Worm (Caenorhabditis elegans) whole organism, L4 larva: Measurements from ENCODE around the gene K08D8.7.

Experiments used
- F37D6.2 ChIP-seq: sonication (generic microtip); optimal IDR thresholded peaks from 2 replicates; lab custom pipeline; 2016; ENCODE audit warnings: mild to moderate bottlenecking, missing genetic modification characterization, missing compliant biosample characterization
- F44E2.7 ChIP-seq: fragments of 200-800 bp; sonication (Bioruptor generic); IDR thresholded peaks from 2 replicates; pipeline ENCODE4 v2.1.2; 2022; ENCODE audit warnings: missing genetic modification characterization, missing compliant biosample characterization
- Y5F2A.4 ChIP-seq: fragments of 200-800 bp; sonication (Bioruptor generic); optimal IDR thresholded peaks from 2 replicates; lab custom pipeline; 2018; ENCODE audit warnings: mild to moderate bottlenecking, missing genetic modification characterization, missing compliant biosample characterization
- Y75B8A.6 ChIP-seq: fragments of 200-800 bp; sonication (Bioruptor generic); IDR thresholded peaks from 2 replicates; pipeline ENCODE4 v1.3.6; 2022; ENCODE audit warnings: missing genetic modification reagents, missing genetic modification characterization, missing compliant biosample characterization
- aha-1 ChIP-seq: fragments of 150-350 bp; peaks from one replicate; lab custom pipeline; 2014; ENCODE audit warnings: missing biosample characterization, missing genetic modification characterization
- aly-2 ChIP-seq: sonication (generic microtip); optimal IDR thresholded peaks from 2 replicates; lab custom pipeline; 2018; ENCODE audit warnings: missing biosample characterization, missing genetic modification characterization
- attf-4 ChIP-seq: sonication (generic microtip); optimal IDR thresholded peaks from 3 replicates; lab custom pipeline; 2017; ENCODE audit warnings: missing biosample characterization, missing genetic modification characterization
- ceh-28 ChIP-seq: fragments of 150-350 bp; optimal IDR thresholded peaks from 2 replicates; lab custom pipeline; 2014; ENCODE audit warnings: missing biosample characterization, missing genetic modification reagents, missing genetic modification characterization
- ces-1 ChIP-seq: fragments of 150-350 bp; sonication (generic microtip); optimal IDR thresholded peaks from 4 replicates; lab custom pipeline; 2014; ENCODE audit warnings: missing biosample characterization, missing genetic modification reagents, missing genetic modification characterization
- cey-2 ChIP-seq: sonication (generic microtip); optimal IDR thresholded peaks from 3 replicates; lab custom pipeline; 2017; ENCODE audit warnings: missing genetic modification characterization, mild to moderate bottlenecking, missing compliant biosample characterization, antibody characterized with exemption, borderline replicate concordance; ENCODE audit not compliant: insufficient read depth
- daf-16 ChIP-seq, 3 experiments: sonication (generic microtip); optimal IDR thresholded peaks; 2 replicates each; lab custom pipeline; 2016 to 2017; ENCODE audit warnings: missing genetic modification characterization in 3 of 3, missing genetic modification reagents in 3 of 3, mild to moderate bottlenecking in 2 of 3, missing compliant biosample characterization in 2 of 3, missing biosample characterization in 1 of 3, moderate library complexity in 1 of 3
- daf-19 ChIP-seq: fragments of 200-800 bp; sonication (Bioruptor generic); conservative IDR thresholded peaks from 2 replicates; pipeline ENCODE4 v1.3.6; 2022; ENCODE audit warnings: missing genetic modification characterization, missing compliant biosample characterization
- dmd-6 ChIP-seq: fragments of 200-800 bp; sonication (Bioruptor generic); IDR thresholded peaks from 2 replicates; pipeline ENCODE4 v1.3.6; 2022; ENCODE audit warnings: missing genetic modification reagents, missing genetic modification characterization, missing compliant biosample characterization
- dve-1 ChIP-seq: sonication (generic microtip); optimal IDR thresholded peaks from 2 replicates; lab custom pipeline; 2017; ENCODE audit warnings: antibody characterized with exemption, mild to moderate bottlenecking, missing genetic modification characterization, missing compliant biosample characterization; ENCODE audit not compliant: insufficient read depth
- hif-1 ChIP-seq, 2 experiments: sonication (generic microtip); optimal IDR thresholded peaks; 2 replicates each; lab custom pipeline; 2016 to 2017; ENCODE audit warnings: missing compliant biosample characterization in 2 of 2, missing genetic modification characterization in 2 of 2, missing genetic modification reagents in 2 of 2, missing genotype in 2 of 2, mild to moderate bottlenecking in 1 of 2
- hlh-30 ChIP-seq: sonication (generic microtip); optimal IDR thresholded peaks from 2 replicates; lab custom pipeline; 2017; ENCODE audit warnings: antibody characterized with exemption, mild to moderate bottlenecking, missing genetic modification characterization, missing compliant biosample characterization; ENCODE audit not compliant: insufficient read depth
- hmg-1.1 ChIP-seq: fragments of 200-800 bp; sonication (Bioruptor generic); IDR thresholded peaks from 2 replicates; pipeline ENCODE4 v1.3.6; 2022; ENCODE audit warnings: missing genetic modification reagents, missing genetic modification characterization, missing compliant biosample characterization
- jun-1 ChIP-seq: fragments of 150-350 bp; optimal IDR thresholded peaks from 2 replicates; lab custom pipeline; 2014; ENCODE audit warnings: missing biosample characterization, missing genetic modification reagents, missing genetic modification characterization
- lin-13 ChIP-seq: fragments of 150-350 bp; optimal IDR thresholded peaks from 2 replicates; lab custom pipeline; 2014; ENCODE audit warnings: missing biosample characterization, missing genetic modification reagents, missing genetic modification characterization
- lin-29 ChIP-seq: fragments of 200-800 bp; sonication (Bioruptor generic); IDR thresholded peaks from 2 replicates; pipeline ENCODE4 v1.3.6; 2022; ENCODE audit warnings: missing genetic modification reagents, missing genetic modification characterization, missing compliant biosample characterization
- lsy-2 ChIP-seq, 2 experiments: fragments of 150-350 bp in 1 of 2; sonication (generic microtip) in 1 of 2; optimal IDR thresholded peaks; 2 replicates each; lab custom pipeline; 2014 to 2017; ENCODE audit warnings: missing biosample characterization in 2 of 2, missing genetic modification characterization in 2 of 2
- madf-5 ChIP-seq, 2 experiments: fragments of 200-800 bp; sonication (Bioruptor generic); IDR thresholded peaks; 2 replicates each; pipeline ENCODE4 v1.3.6; 2022; ENCODE audit warnings: missing compliant biosample characterization in 2 of 2, missing genetic modification characterization in 2 of 2
- madf-9 ChIP-seq: fragments of 200-800 bp; sonication (Bioruptor generic); conservative IDR thresholded peaks from 2 replicates; pipeline ENCODE4 v1.3.6; 2022; ENCODE audit warnings: missing genetic modification reagents, missing genetic modification characterization, missing compliant biosample characterization
- mes-2 ChIP-seq: sonication (generic microtip); optimal IDR thresholded peaks from 2 replicates; lab custom pipeline; 2016; ENCODE audit warnings: missing genotype, mild to moderate bottlenecking, missing genetic modification characterization, missing compliant biosample characterization; ENCODE audit not compliant: poor library complexity, severe bottlenecking
- nhr-237 ChIP-seq: sonication (generic microtip); optimal IDR thresholded peaks from 2 replicates; lab custom pipeline; 2017; ENCODE audit warnings: missing biosample characterization, missing genetic modification characterization
- nhr-28 ChIP-seq: fragments of 150-350 bp; optimal IDR thresholded peaks from 2 replicates; lab custom pipeline; 2014; ENCODE audit warnings: missing biosample characterization, missing genetic modification characterization
- nhr-48 ChIP-seq: sonication (generic microtip); optimal IDR thresholded peaks from 2 replicates; lab custom pipeline; 2016; ENCODE audit warnings: mild to moderate bottlenecking, missing genetic modification characterization, missing compliant biosample characterization
- nhr-6 ChIP-seq: fragments of 150-350 bp; optimal IDR thresholded peaks from 2 replicates; lab custom pipeline; 2014; ENCODE audit warnings: missing biosample characterization, missing genetic modification characterization
- nhr-77 ChIP-seq: fragments of 150-350 bp; optimal IDR thresholded peaks from 2 replicates; lab custom pipeline; 2014; ENCODE audit warnings: missing biosample characterization, missing genetic modification characterization
- php-3 ChIP-seq: fragments of 200-800 bp; sonication (Bioruptor generic); IDR thresholded peaks from 2 replicates; pipeline ENCODE4 v1.3.6; 2022; ENCODE audit warnings: missing genetic modification reagents, missing genetic modification characterization, missing compliant biosample characterization
- set-16 ChIP-seq: fragments of 200-800 bp; sonication (Bioruptor generic); IDR thresholded peaks from 2 replicates; pipeline ENCODE4 v1.3.6; 2022; ENCODE audit warnings: missing genetic modification reagents, missing genetic modification characterization, missing compliant biosample characterization
- snpc-1.2 ChIP-seq: fragments of 200-800 bp; sonication (Bioruptor generic); IDR thresholded peaks from 2 replicates; pipeline ENCODE4 v1.3.6; 2022; ENCODE audit warnings: missing genetic modification reagents, missing genetic modification characterization, missing compliant biosample characterization
- spr-1 ChIP-seq: sonication (generic microtip); optimal IDR thresholded peaks from 2 replicates; lab custom pipeline; 2016; ENCODE audit warnings: mild to moderate bottlenecking, missing genetic modification characterization, missing compliant biosample characterization
- vab-7 ChIP-seq: fragments of 200-800 bp; sonication (Bioruptor generic); IDR thresholded peaks from 2 replicates; pipeline ENCODE4 v1.3.6; 2022; ENCODE audit warnings: missing genetic modification reagents, missing genetic modification characterization, missing compliant biosample characterization

K08D8.7 gene

DNA sequence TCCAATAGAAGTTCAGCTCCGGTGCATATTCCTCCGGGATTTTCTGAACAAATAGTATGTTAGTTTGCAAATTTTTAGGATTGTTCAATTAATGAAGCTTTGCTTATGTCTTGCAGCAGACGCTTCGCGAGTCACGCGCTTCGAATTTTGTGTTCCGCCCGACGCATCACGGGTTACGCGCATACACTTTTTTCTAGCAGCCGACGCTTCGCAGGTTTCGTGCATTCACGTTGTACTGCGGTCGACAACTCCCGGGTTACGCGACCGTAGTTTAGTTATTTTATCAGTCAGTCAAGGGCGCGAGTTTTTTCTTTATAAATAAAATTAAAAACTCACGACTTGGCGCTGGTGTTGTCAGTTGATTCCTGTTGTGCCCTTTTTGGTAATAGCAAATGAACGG lies 26.8 kb upstream of the K08D8.7 start:
- no peak for TF ChIP-seq snpc-1.2 (GFP tag; lab: Robert Waterston, UW)
- no peak for TF ChIP-seq lin-13 (GFP tag; lab: Kevin White, UChicago)
- TF ChIP-seq lsy-2 (tag; optimal IDR thresholded peaks at IDR 0.05; lab: Kevin White, UChicago): no peak
- TF ChIP-seq cey-2 (tag; lab: Kevin White, UChicago): no peak
- TF ChIP-seq hmg-1.1 (GFP tag; lab: Robert Waterston, UW): no peak
- TF ChIP-seq daf-19: no peak
- TF ChIP-seq aly-2 (tag; lab: Kevin White, UChicago): no peak
- no peak for TF ChIP-seq hif-1 (tag; optimal IDR thresholded peaks at IDR 0.05; lab: Kevin White, UChicago)
- TF ChIP-seq nhr-237 (tag; lab: Kevin White, UChicago): no peak
- no peak for TF ChIP-seq Y75B8A.6 (GFP tag; lab: Robert Waterston, UW)
- no peak for TF ChIP-seq ces-1 (GFP tag; lab: Kevin White, UChicago)
- TF ChIP-seq dmd-6 (GFP tag; lab: Robert Waterston, UW): no peak
- TF ChIP-seq nhr-48: no peak
- TF ChIP-seq spr-1: no peak
- TF ChIP-seq attf-4 (tag; lab: Kevin White, UChicago): no peak

DNA sequence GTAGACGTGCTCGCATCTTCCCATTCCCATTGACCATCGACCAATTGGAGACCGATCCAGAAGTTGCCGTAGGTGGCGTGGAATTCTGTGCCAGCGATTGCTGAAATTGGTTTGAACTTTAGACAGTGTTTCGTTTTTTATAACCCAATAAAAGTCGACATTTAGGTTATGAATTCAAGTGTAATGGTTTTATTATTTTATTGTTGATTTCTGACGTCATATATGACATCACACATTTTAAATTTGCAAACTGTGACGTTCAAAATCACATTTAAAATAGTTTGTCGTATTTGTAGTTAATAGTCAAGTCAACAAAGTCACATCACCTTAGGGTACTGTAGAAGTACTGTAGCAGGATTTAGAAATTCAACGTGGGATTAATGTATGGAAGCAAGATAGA lies 26.3 kb upstream of the K08D8.7 start:
- TF ChIP-seq dmd-6 (GFP tag; lab: Robert Waterston, UW): peak; percentile 21; the same call in 1 of the 2 replicates
- peak; percentile 8 for TF ChIP-seq nhr-28 (tag; lab: Kevin White, UChicago)
- TF ChIP-seq dve-1 (tag; lab: Kevin White, UChicago): no peak
- TF ChIP-seq F44E2.7 (GFP tag; lab: Robert Waterston, UW): no peak
- no peak for TF ChIP-seq nhr-6
- no peak for TF ChIP-seq nhr-77
- no peak for TF ChIP-seq nhr-237 (tag; lab: Kevin White, UChicago)
- peak; percentile 70 for TF ChIP-seq php-3 (GFP tag; lab: Robert Waterston, UW)
- no peak for TF ChIP-seq vab-7 (GFP tag; lab: Robert Waterston, UW)
- no peak for TF ChIP-seq jun-1
- TF ChIP-seq spr-1: no peak
- no peak for TF ChIP-seq madf-9 (GFP tag; lab: Robert Waterston, UW)
- TF ChIP-seq mes-2 (tag; lab: Kevin White, UChicago): no peak

DNA sequence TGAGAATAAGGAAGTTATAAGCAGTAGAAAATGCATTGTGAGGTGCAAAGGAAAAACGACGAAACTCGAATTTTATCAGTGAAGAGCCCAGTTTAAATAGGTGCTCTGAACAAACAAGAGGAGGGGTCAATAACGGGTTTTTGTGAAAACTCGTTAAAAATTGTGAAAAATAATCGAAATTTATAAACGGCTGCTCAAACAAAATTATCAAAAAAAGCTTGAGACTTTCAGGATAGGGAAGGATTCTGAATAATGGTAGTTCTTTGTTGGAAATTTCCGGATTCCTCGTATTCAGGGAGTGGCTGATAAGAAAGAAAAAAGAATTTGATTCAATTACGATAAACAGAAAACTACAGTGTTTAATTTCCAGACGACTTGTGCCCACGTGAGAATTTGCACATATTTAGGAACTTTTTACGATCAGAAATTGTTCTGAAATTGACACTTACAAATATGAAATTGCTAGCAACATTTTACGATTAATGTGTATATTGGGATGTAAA lies 25.1 kb upstream of the K08D8.7 start, which contains the start of gene clec-187:
TSS of gene clec-187 (minus strand) at position 51 of the 503 bp plus-strand sequence.
- TF ChIP-seq daf-16 (GFP tag; optimal IDR thresholded peaks at IDR 0.05; lab: Kevin White, UChicago): no peak
- TF ChIP-seq daf-16 (tag; optimal IDR thresholded peaks at IDR 0.05; lab: Kevin White, UChicago): peak; percentile 46
- TF ChIP-seq Y5F2A.4 (GFP tag; lab: Kevin White, UChicago): no peak
- TF ChIP-seq F37D6.2 (tag; lab: Kevin White, UChicago): no peak
- TF ChIP-seq hlh-30 (tag; lab: Kevin White, UChicago): no peak
- TF ChIP-seq cey-2 (tag; lab: Kevin White, UChicago): no peak
- no peak for TF ChIP-seq ceh-28 (tag; lab: Kevin White, UChicago)
- no peak for TF ChIP-seq lsy-2 (tag; optimal IDR thresholded peaks at IDR 0.05; lab: Kevin White, UChicago)
- peak; percentile 58 for TF ChIP-seq aha-1 (tag; lab: Kevin White, UChicago)
- no peak for TF ChIP-seq lin-29 (GFP tag; lab: Robert Waterston, UW)
- no peak for TF ChIP-seq set-16 (GFP tag; lab: Robert Waterston, UW)
- no peak for TF ChIP-seq madf-5 (GFP tag; IDR thresholded peaks at IDR 0.05; lab: Robert Waterston, UW)
- no peak; the same call in 1 of the 2 replicates for TF ChIP-seq dmd-6 (GFP tag; lab: Robert Waterston, UW)
- peak; percentile 5 for TF ChIP-seq dve-1 (tag; lab: Kevin White, UChicago)
